Worm (Caenorhabditis elegans) whole organism, mixed stage, embryonic: Measurements from ENCODE around the gene frpr-1.

Source experiments
- M03D4.4 ChIP-seq: sonication (generic microtip); optimal IDR thresholded peaks from 2 replicates; lab custom pipeline; 2017; ENCODE audit warnings: mild to moderate bottlenecking, missing genetic modification characterization, missing compliant biosample characterization
- bed-3 ChIP-seq: fragments of 200-800 bp; sonication (Bioruptor generic); optimal IDR thresholded peaks from 3 replicates; lab custom pipeline; 2018; ENCODE audit warnings: mild to moderate bottlenecking, missing genetic modification characterization, moderate library complexity, missing compliant biosample characterization
- blmp-1 ChIP-seq: fragments of 150-350 bp; optimal IDR thresholded peaks from 2 replicates; lab custom pipeline; 2014; ENCODE audit warnings: missing biosample characterization, missing genetic modification characterization
- ceh-39 ChIP-seq: fragments of 150-350 bp; optimal IDR thresholded peaks from 2 replicates; lab custom pipeline; 2014; ENCODE audit warnings: missing biosample characterization, missing genetic modification characterization
- ceh-43 ChIP-seq: fragments of 200-800 bp; sonication (Bioruptor generic); optimal IDR thresholded peaks from 2 replicates; lab custom pipeline; 2018; ENCODE audit warnings: mild to moderate bottlenecking, missing genetic modification characterization, moderate library complexity, missing compliant biosample characterization
- ceh-83 ChIP-seq: fragments of 200-800 bp; sonication (Bioruptor generic); optimal IDR thresholded peaks from 2 replicates; lab custom pipeline; 2018; ENCODE audit warnings: mild to moderate bottlenecking, missing genetic modification characterization, missing compliant biosample characterization
- ces-1 ChIP-seq: fragments of 150-350 bp; optimal IDR thresholded peaks from 2 replicates; lab custom pipeline; 2014; ENCODE audit warnings: missing biosample characterization, missing genetic modification reagents, missing genetic modification characterization
- cnd-1 ChIP-seq: fragments of 200-800 bp; sonication (Bioruptor generic); optimal IDR thresholded peaks from 2 replicates; lab custom pipeline; 2018; ENCODE audit warnings: mild to moderate bottlenecking, missing genetic modification characterization, missing compliant biosample characterization
- drap-1 ChIP-seq: fragments of 200-800 bp; sonication (Bioruptor generic); optimal IDR thresholded peaks from 3 replicates; lab custom pipeline; 2018; ENCODE audit warnings: mild to moderate bottlenecking, missing genetic modification characterization, missing compliant biosample characterization
- elt-1 ChIP-seq: sonication (generic microtip); optimal IDR thresholded peaks from 2 replicates; lab custom pipeline; 2017; ENCODE audit warnings: missing genetic modification characterization, mild to moderate bottlenecking, missing compliant biosample characterization, antibody characterized with exemption, moderate library complexity, borderline replicate concordance; ENCODE audit not compliant: insufficient read depth
- elt-3 ChIP-seq: fragments of 150-350 bp; optimal IDR thresholded peaks from 2 replicates; lab custom pipeline; 2014; ENCODE audit warnings: missing biosample characterization, missing genetic modification characterization
- flh-1 ChIP-seq: fragments of 200-800 bp; sonication (Bioruptor generic); optimal IDR thresholded peaks from 2 replicates; lab custom pipeline; 2018; ENCODE audit warnings: mild to moderate bottlenecking, missing genetic modification characterization, moderate library complexity, missing compliant biosample characterization
- ham-2 ChIP-seq: fragments of 200-800 bp; sonication (Bioruptor generic); optimal IDR thresholded peaks from 2 replicates; lab custom pipeline; 2018; ENCODE audit warnings: mild to moderate bottlenecking, missing genetic modification characterization, missing compliant biosample characterization
- hlh-1 ChIP-seq: fragments of 150-350 bp; optimal IDR thresholded peaks from 2 replicates; lab custom pipeline; 2014; ENCODE audit warnings: missing biosample characterization, missing genetic modification reagents, missing genetic modification characterization
- lin-13 ChIP-seq: fragments of 150-350 bp; optimal IDR thresholded peaks from 2 replicates; lab custom pipeline; 2014; ENCODE audit warnings: missing biosample characterization, missing genetic modification characterization
- lin-32 ChIP-seq: fragments of 200-800 bp; sonication (Bioruptor generic); optimal IDR thresholded peaks from 2 replicates; lab custom pipeline; 2018; ENCODE audit warnings: mild to moderate bottlenecking, missing genetic modification characterization, missing compliant biosample characterization
- lsy-2 ChIP-seq: fragments of 150-350 bp; optimal IDR thresholded peaks from 2 replicates; lab custom pipeline; 2014; ENCODE audit warnings: missing biosample characterization, missing genetic modification characterization
- mab-5 ChIP-seq: fragments of 150-350 bp; optimal IDR thresholded peaks from 2 replicates; lab custom pipeline; 2014; ENCODE audit warnings: missing biosample characterization, missing genetic modification characterization
- mep-1 ChIP-seq: fragments of 150-350 bp; optimal IDR thresholded peaks from 2 replicates; lab custom pipeline; 2017; ENCODE audit warnings: missing biosample characterization, missing genetic modification reagents, missing genetic modification characterization, inconsistent platforms
- mls-2 ChIP-seq: sonication (generic microtip); optimal IDR thresholded peaks from 2 replicates; lab custom pipeline; 2016; ENCODE audit warnings: mild to moderate bottlenecking, missing genetic modification characterization, moderate library complexity, missing compliant biosample characterization
- nhr-12 ChIP-seq: fragments of 150-350 bp; optimal IDR thresholded peaks from 2 replicates; lab custom pipeline; 2014; ENCODE audit warnings: missing biosample characterization, missing genetic modification characterization
- nhr-2 ChIP-seq: fragments of 150-350 bp; optimal IDR thresholded peaks from 2 replicates; lab custom pipeline; 2014; ENCODE audit warnings: missing biosample characterization, missing genetic modification characterization
- nhr-237 ChIP-seq: fragments of 150-350 bp; optimal IDR thresholded peaks from 2 replicates; lab custom pipeline; 2014; ENCODE audit warnings: missing biosample characterization, missing genetic modification characterization
- nhr-28 ChIP-seq: fragments of 150-350 bp; optimal IDR thresholded peaks from 2 replicates; lab custom pipeline; 2014; ENCODE audit warnings: missing biosample characterization, missing genetic modification characterization
- nhr-76 ChIP-seq: sonication (generic microtip); optimal IDR thresholded peaks from 2 replicates; lab custom pipeline; 2017; ENCODE audit warnings: missing biosample characterization, missing genetic modification characterization
- pha-4 ChIP-seq: fragments of 150-350 bp; optimal IDR thresholded peaks from 2 replicates; lab custom pipeline; 2018; ENCODE audit warnings: missing biosample characterization, missing genetic modification reagents, missing genetic modification characterization
- sem-2 ChIP-seq: fragments of 200-800 bp; sonication (Bioruptor generic); optimal IDR thresholded peaks from 2 replicates; lab custom pipeline; 2018; ENCODE audit warnings: mild to moderate bottlenecking, missing genetic modification characterization, missing compliant biosample characterization
- snpc-4 ChIP-seq: fragments of 150-350 bp; optimal IDR thresholded peaks from 2 replicates; lab custom pipeline; 2014; ENCODE audit warnings: missing biosample characterization, missing genetic modification characterization
- sptf-1 ChIP-seq: sonication (generic microtip); optimal IDR thresholded peaks from 2 replicates; lab custom pipeline; 2017; ENCODE audit warnings: mild to moderate bottlenecking, missing genetic modification characterization, moderate library complexity, missing compliant biosample characterization
- tbx-8 ChIP-seq: fragments of 200-800 bp; sonication (Bioruptor generic); optimal IDR thresholded peaks from 2 replicates; lab custom pipeline; 2018; ENCODE audit warnings: mild to moderate bottlenecking, missing genetic modification characterization, moderate library complexity, missing compliant biosample characterization
- unc-120 ChIP-seq: sonication (generic microtip); optimal IDR thresholded peaks from 2 replicates; lab custom pipeline; 2017; ENCODE audit warnings: missing genetic modification characterization, missing compliant biosample characterization; ENCODE audit not compliant: poor library complexity, severe bottlenecking
- unc-39 ChIP-seq: fragments of 150-350 bp; optimal IDR thresholded peaks from 2 replicates; lab custom pipeline; 2014; ENCODE audit warnings: missing biosample characterization, missing genetic modification characterization
- unc-62 ChIP-seq: fragments of 150-350 bp; optimal IDR thresholded peaks from 2 replicates; lab custom pipeline; 2014; ENCODE audit warnings: missing biosample characterization, missing genetic modification reagents, missing genetic modification characterization
- zip-8 ChIP-seq: fragments of 150-350 bp; optimal IDR thresholded peaks from 2 replicates; lab custom pipeline; 2014; ENCODE audit warnings: missing biosample characterization, missing genetic modification characterization
- ztf-11 ChIP-seq: fragments of 150-350 bp; optimal IDR thresholded peaks from 2 replicates; lab custom pipeline; 2014; ENCODE audit warnings: missing biosample characterization, missing genetic modification characterization

The frpr-1 gene

DNA sequence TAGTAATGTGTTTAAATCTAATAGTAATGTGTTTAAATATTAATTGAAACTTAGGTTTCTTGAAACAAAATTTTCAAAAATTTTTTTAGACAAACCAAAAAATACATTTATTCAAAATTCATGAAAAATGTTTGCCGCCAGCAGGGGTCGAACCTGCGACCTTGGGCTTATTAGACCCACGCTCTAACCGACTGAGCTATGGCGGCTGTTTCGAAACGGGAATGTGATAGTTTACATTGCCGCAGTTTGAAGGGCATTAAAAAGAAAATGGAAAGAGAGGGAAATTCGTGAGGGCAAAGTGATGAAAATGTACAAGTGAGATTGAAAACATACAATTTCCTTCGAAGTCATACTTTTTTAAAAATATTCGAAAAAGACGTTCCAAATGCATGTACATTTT lies 27.1 kb upstream of the frpr-1 start:
- no peak for TF ChIP-seq cnd-1
- TF ChIP-seq, all 35 proteins: peak for 0

- TF ChIP-seq lsy-2 (no peak), mls-2 (tag; lab: Kevin White, UChicago) (peak; percentile 92), nhr-28 (tag; lab: Kevin White, UChicago) (no peak), lin-13 (peak; percentile 76), elt-3 (tag; lab: Kevin White, UChicago) (no peak), cnd-1 (peak; percentile 87), ztf-11 (peak; percentile 19), nhr-237 (tag; lab: Kevin White, UChicago) (no peak), ceh-83 (GFP tag; lab: Kevin White, UChicago) (peak; percentile 91), lin-32 (GFP tag; lab: Kevin White, UChicago) (peak; percentile 71), ceh-43 (peak; percentile 85), nhr-12 (no peak), snpc-4 (no peak), hlh-1 (tag; lab: Kevin White, UChicago) (no peak), M03D4.4 (tag; lab: Kevin White, UChicago) (peak; percentile 91), sptf-1 (tag; lab: Kevin White, UChicago) (peak; percentile 94), tbx-8 (peak; percentile 79), mep-1 (tag; lab: Kevin White, UChicago) (peak; percentile 4), nhr-76 (tag; lab: Kevin White, UChicago) (no peak), drap-1 (GFP tag; lab: Kevin White, UChicago) (peak; percentile 87), blmp-1 (tag; lab: Kevin White, UChicago) (no peak), zip-8 (tag; lab: Kevin White, UChicago) (no peak), nhr-2 (tag; lab: Kevin White, UChicago) (no peak), elt-1 (tag; lab: Kevin White, UChicago) (no peak), ces-1 (GFP tag; lab: Kevin White, UChicago) (peak; percentile 5), unc-120 (tag; lab: Kevin White, UChicago) (peak; percentile 50), sem-2 (GFP tag; lab: Kevin White, UChicago) (peak; percentile 86), ceh-39 (tag; lab: Kevin White, UChicago) (no peak), flh-1 (peak; percentile 65), bed-3 (peak; percentile 85), mab-5 (tag; lab: Kevin White, UChicago) (no peak), unc-39 (no peak), ham-2 (peak; percentile 67), pha-4 (tag; lab: Kevin White, UChicago) (peak; percentile 66), unc-62 (GFP tag; lab: Kevin White, UChicago) (no peak)
Observed at ce11 chrX:8155969-8156368, 26.5 kb upstream of the frpr-1 start.

DNA sequence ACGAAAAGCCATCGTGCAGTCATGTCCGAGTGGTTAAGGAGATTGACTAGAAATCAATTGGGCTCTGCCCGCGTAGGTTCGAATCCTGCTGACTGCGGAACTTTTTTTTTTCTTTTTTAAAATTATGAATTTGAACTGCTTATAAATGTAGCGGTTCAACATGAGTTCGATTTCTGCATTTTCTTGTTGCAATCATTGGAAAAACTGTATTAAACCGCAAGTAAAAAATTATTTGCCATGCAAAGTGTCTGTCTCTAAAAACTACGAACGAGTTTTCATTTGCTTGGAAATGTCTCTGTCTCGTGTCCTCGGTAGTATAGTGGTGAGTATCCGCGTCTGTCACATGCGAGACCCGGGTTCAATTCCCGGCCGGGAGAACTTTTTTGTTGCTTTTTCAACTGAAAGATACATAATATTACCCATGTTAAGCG lies 26.0 kb upstream of the frpr-1 start:
- peak; percentile 12 for TF ChIP-seq mep-1 (tag; lab: Kevin White, UChicago)

- TF ChIP-seq ceh-83 (GFP tag; lab: Kevin White, UChicago) (peak; percentile 56), unc-120 (tag; lab: Kevin White, UChicago) (no peak)
Observed at ce11 chrX:8151409-8151808, 22.0 kb upstream of the frpr-1 start.

ce11 chrX:8150621-8151020 lies 21.2 kb upstream of the frpr-1 start, which contains the start of gene F22F1.2:
TSS of gene F22F1.2 (minus strand) at chrX:8150721.
- TF ChIP-seq nhr-12 = no peak
- no peak for TF ChIP-seq mep-1 (tag; lab: Kevin White, UChicago)
- TF ChIP-seq nhr-28 (tag; lab: Kevin White, UChicago) = no peak
- TF ChIP-seq cnd-1 = no peak
- TF ChIP-seq nhr-2 (tag; lab: Kevin White, UChicago) = no peak
- TF ChIP-seq sptf-1 (tag; lab: Kevin White, UChicago) = no peak
- TF ChIP-seq zip-8 (tag; lab: Kevin White, UChicago) = no peak
- no peak for TF ChIP-seq nhr-237 (tag; lab: Kevin White, UChicago)
- no peak for TF ChIP-seq ztf-11
- no peak for TF ChIP-seq bed-3
- TF ChIP-seq lin-32 (GFP tag; lab: Kevin White, UChicago) = no peak
- no peak for TF ChIP-seq nhr-76 (tag; lab: Kevin White, UChicago)
- TF ChIP-seq elt-3 (tag; lab: Kevin White, UChicago) = no peak
- no peak for TF ChIP-seq tbx-8
- TF ChIP-seq M03D4.4 (tag; lab: Kevin White, UChicago) = no peak
- TF ChIP-seq blmp-1 (tag; lab: Kevin White, UChicago) = no peak
- TF ChIP-seq, all 35 proteins: peak for 0
